Fruit fly (Drosophila melanogaster) whole organism, pupa: ENCODE data around the gene Oseg1.
A peak's percentile ranks its signal among the peaks of the same experiment; 100 is the strongest.

ENCODE experiments used
- CG10348 ChIP-seq: fragments of 200-800 bp; sonication (Bioruptor generic); IDR thresholded peaks from 2 replicates; pipeline ENCODE4 v1.3.6; 2022; ENCODE audit warnings: missing biosample characterization, missing genetic modification characterization
- CG12605 ChIP-seq: fragments of 200-800 bp; sonication (Bioruptor generic); IDR thresholded peaks from 2 replicates; pipeline ENCODE4 v1.3.6; 2022; ENCODE audit warnings: missing biosample characterization, missing genetic modification characterization
- CG13204 ChIP-seq: fragments of 200-800 bp; sonication (Bioruptor generic); optimal IDR thresholded peaks from 2 replicates; lab custom pipeline; 2018; ENCODE audit warnings: missing biosample characterization, mild to moderate bottlenecking, missing genetic modification characterization, moderate library complexity
- CG14655 ChIP-seq: fragments of 200-800 bp; sonication (Bioruptor generic); optimal IDR thresholded peaks from 3 replicates; lab custom pipeline; 2017; ENCODE audit warnings: mild to moderate bottlenecking, missing biosample characterization, missing genetic modification reagents, missing genetic modification characterization
- CG15710 ChIP-seq: fragments of 200-800 bp; sonication (Bioruptor generic); optimal IDR thresholded peaks from 2 replicates; lab custom pipeline; 2018; ENCODE audit warnings: missing biosample characterization, mild to moderate bottlenecking, missing genetic modification characterization, moderate library complexity
- CG17806 ChIP-seq: fragments of 200-800 bp; sonication (Bioruptor generic); optimal IDR thresholded peaks from 2 replicates; lab custom pipeline; 2018; ENCODE audit warnings: missing biosample characterization, mild to moderate bottlenecking, missing genetic modification characterization, moderate library complexity
- CG32121 ChIP-seq: fragments of 200-800 bp; sonication (Bioruptor generic); IDR thresholded peaks from 2 replicates; pipeline ENCODE4 v1.3.6; 2022; ENCODE audit warnings: missing biosample characterization, missing genetic modification characterization
- CG34367 ChIP-seq: fragments of 200-800 bp; sonication (Bioruptor generic); optimal IDR thresholded peaks from 2 replicates; lab custom pipeline; 2018; ENCODE audit warnings: missing biosample characterization, mild to moderate bottlenecking, missing genetic modification characterization
- CG4496 ChIP-seq: fragments of 200-800 bp; sonication (Bioruptor generic); IDR thresholded peaks from 3 replicates; pipeline ENCODE4 v1.3.6; 2022; ENCODE audit warnings: missing biosample characterization, missing genetic modification characterization
- CG8159 ChIP-seq: fragments of 200-800 bp; sonication (Bioruptor generic); optimal IDR thresholded peaks from 3 replicates; lab custom pipeline; 2018; ENCODE audit warnings: missing biosample characterization, mild to moderate bottlenecking, missing genetic modification characterization, moderate library complexity
- CG8301 ChIP-seq: fragments of 200-800 bp; sonication (Bioruptor generic); optimal IDR thresholded peaks from 2 replicates; lab custom pipeline; 2018; ENCODE audit warnings: missing biosample characterization, mild to moderate bottlenecking, missing genetic modification characterization
- CG9948 ChIP-seq: fragments of 200-800 bp; sonication (Bioruptor generic); optimal IDR thresholded peaks from 2 replicates; lab custom pipeline; 2018; ENCODE audit warnings: missing biosample characterization, mild to moderate bottlenecking, missing genetic modification characterization, moderate library complexity
- D1 ChIP-seq: fragments of 200-800 bp; sonication (Bioruptor generic); optimal IDR thresholded peaks from 2 replicates; lab custom pipeline; 2018; ENCODE audit warnings: missing biosample characterization, mild to moderate bottlenecking, missing genetic modification characterization, moderate library complexity
- EcR ChIP-seq: fragments of 200-800 bp; sonication (Bioruptor generic); optimal IDR thresholded peaks from 3 replicates; lab custom pipeline; 2019; ENCODE audit warnings: missing biosample characterization, missing genetic modification characterization, mild to moderate bottlenecking, moderate library complexity, missing genetic modification reagents
- Ets98B ChIP-seq: fragments of 200-800 bp; sonication (Bioruptor generic); IDR thresholded peaks from 2 replicates; pipeline ENCODE4 v1.3.6; 2022; ENCODE audit warnings: missing biosample characterization, missing genetic modification characterization
- Pif1A ChIP-seq: fragments of 200-800 bp; sonication (Bioruptor generic); optimal IDR thresholded peaks from 3 replicates; lab custom pipeline; 2016; ENCODE audit warnings: missing biosample characterization, missing genetic modification characterization
- Pif1B ChIP-seq: fragments of 200-800 bp; sonication (Bioruptor generic); optimal IDR thresholded peaks from 3 replicates; lab custom pipeline; 2016; ENCODE audit warnings: missing biosample characterization, missing genetic modification characterization
- Snoo ChIP-seq: fragments of 200-800 bp; sonication (Bioruptor generic); optimal IDR thresholded peaks from 3 replicates; lab custom pipeline; 2017; ENCODE audit warnings: missing biosample characterization, mild to moderate bottlenecking, missing genetic modification characterization, inconsistent platforms
- fd96Ca ChIP-seq: fragments of 200-800 bp; sonication (Bioruptor generic); IDR thresholded peaks from 3 replicates; pipeline ENCODE4 v1.3.6; 2022; ENCODE audit warnings: missing biosample characterization, missing genetic modification characterization
- gl ChIP-seq: fragments of 200-800 bp; sonication (Bioruptor generic); optimal IDR thresholded peaks from 2 replicates; lab custom pipeline; 2018; ENCODE audit warnings: missing biosample characterization, mild to moderate bottlenecking, missing genetic modification characterization
- rn ChIP-seq: fragments of 200-800 bp; sonication (Bioruptor generic); IDR thresholded peaks from 2 replicates; pipeline ENCODE4 v1.3.6; 2022; ENCODE audit warnings: missing biosample characterization, missing genetic modification characterization

Oseg1 gene

DNA sequence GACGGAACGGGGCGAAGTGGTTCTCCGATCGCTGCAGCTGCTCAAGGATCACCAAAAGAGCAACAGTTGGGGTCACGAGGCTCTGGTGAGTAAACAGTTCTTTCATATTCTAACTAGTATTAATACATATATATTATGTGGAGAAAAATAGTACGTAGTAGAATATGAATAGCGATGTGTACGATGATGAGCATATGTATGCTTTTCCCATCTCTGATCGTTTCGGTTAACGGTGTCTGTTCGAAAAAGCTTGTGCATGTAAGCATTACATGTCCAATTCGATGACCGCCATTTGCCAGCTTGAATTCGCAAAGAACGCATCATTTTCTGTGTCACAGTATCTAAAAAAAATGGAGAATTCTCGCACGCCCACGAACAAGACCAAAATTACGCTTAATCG lies at the start of gene Oseg1, which contains the start of gene mtrm:
Gene Oseg1, minus strand, starts transcription at position 101 of the 400 bp plus-strand sequence.
Gene mtrm, plus strand, starts transcription at position 288 of the 400 bp plus-strand sequence.
- no peak for TF ChIP-seq CG4496 (GFP tag; lab: Robert Waterston, UW)
- no peak for TF ChIP-seq CG32121 (GFP tag; lab: Robert Waterston, UW)
- no peak for TF ChIP-seq Snoo
- no peak for TF ChIP-seq CG9948
- no peak for TF ChIP-seq CG15710 (tag; lab: Kevin White, UChicago)
- no peak for TF ChIP-seq Ets98B (GFP tag; lab: Robert Waterston, UW)
- TF ChIP-seq gl (tag; lab: Kevin White, UChicago): no peak
- TF ChIP-seq CG8159 (tag; lab: Kevin White, UChicago): no peak
- TF ChIP-seq CG17806: no peak
- no peak for TF ChIP-seq CG10348 (GFP tag; lab: Robert Waterston, UW)

DNA sequence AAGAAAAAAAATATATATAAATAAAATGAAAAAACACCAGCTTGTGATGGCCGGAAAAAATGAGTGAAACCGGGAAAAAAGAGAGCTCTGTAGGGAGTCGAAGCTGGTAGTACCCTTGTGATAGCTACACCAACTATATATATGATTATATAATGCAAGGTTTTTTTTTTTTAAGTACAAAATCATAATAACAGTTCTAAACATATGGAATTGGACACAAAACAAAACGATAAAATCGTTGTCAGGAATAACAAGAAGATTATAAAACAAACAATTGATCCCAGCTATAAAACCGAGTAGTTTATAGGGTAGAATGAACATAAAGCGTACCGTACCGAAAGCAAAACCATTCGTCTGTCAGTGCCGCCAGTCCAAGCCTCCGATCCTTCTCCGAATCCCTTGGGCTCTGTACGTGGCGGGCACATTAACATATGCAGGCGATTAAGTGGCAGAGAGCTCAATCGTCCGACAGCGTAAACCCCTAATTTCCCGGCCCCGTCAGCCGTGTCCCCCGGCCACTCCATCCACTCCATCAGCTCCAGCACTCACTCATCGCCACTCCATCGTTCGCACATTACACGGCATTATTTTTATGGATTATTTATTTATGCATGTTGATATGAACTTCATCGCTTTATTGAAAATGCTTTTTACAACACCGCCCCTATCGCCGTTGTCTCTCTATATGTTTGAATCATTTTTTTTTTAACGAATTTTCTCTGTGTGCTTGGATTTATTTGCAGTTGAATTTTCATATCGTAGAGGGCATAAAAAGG lies 48.8 kb upstream of the Oseg1 start:
- TF ChIP-seq CG15710 (tag; lab: Kevin White, UChicago) (peak; percentile 47), Ets98B (GFP tag; lab: Robert Waterston, UW) (no peak), fd96Ca (GFP tag; lab: Robert Waterston, UW) (no peak), CG14655 (GFP tag; lab: Kevin White, UChicago) (no peak), CG12605 (GFP tag; lab: Robert Waterston, UW) (no peak), Pif1B (peak; percentile 53), gl (tag; lab: Kevin White, UChicago) (no peak), CG17806 (peak; percentile 35), CG8159 (tag; lab: Kevin White, UChicago) (peak; percentile 67), Snoo (no peak), CG9948 (peak; percentile 45), CG34367 (tag; lab: Kevin White, UChicago) (peak; percentile 6), EcR (GFP tag; lab: Kevin White, UChicago) (no peak)

DNA sequence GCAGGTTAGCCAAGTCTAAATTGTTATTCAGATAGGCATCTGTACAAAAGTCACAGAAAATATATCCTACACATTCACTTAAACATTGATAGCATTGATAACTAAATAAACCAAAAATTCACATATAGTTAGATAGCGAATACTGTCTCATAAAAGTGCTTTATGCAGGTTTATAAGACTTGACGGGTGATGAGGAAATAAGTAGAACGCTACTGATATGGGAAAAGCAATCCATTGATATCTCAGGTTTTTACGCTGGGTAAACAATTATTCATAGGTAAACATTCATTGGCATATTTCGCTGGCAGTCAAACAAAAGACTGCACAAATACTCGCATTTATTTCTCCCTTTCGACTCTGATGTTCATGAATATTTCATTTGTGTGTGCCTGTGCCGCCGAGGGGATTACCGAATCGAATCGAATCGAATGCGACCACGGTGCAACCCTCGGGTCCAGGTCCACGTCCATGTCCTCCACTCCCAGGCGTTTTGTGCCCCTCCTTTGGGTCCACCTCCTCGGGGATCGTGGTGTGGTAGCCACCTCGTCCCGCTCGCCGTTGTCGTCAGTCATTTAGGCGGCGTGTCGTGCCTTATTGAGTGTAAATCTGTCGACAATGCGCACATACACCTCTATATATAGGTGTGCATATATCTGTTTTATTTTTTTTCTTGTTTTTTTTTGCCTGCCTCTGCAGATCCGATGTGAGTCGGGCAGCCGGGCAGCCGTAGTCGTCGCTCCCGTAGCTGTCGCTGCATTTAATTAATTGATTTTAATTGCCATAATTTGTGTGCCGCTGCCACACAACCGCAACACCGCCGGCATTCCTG lies 47.6 kb upstream of the Oseg1 start:
- peak; percentile 33; the same call in 1 of the 2 replicates for TF ChIP-seq Ets98B (GFP tag; lab: Robert Waterston, UW)
- peak; percentile 41 for TF ChIP-seq Pif1A (GFP tag; lab: Kevin White, UChicago)
- TF ChIP-seq CG10348 (GFP tag; lab: Robert Waterston, UW): no peak
- TF ChIP-seq CG15710 (tag; lab: Kevin White, UChicago): peak; percentile 26
- TF ChIP-seq CG14655 (GFP tag; lab: Kevin White, UChicago): peak; percentile 40
- TF ChIP-seq CG12605 (GFP tag; lab: Robert Waterston, UW): no peak
- no peak for TF ChIP-seq rn
- peak; percentile 40; the same call in 1 of the 3 replicates for TF ChIP-seq CG4496 (GFP tag; lab: Robert Waterston, UW)
- TF ChIP-seq CG32121 (GFP tag; lab: Robert Waterston, UW): no peak
- TF ChIP-seq CG8159 (tag; lab: Kevin White, UChicago): peak; percentile 52
- peak; percentile 19 for TF ChIP-seq CG8301 (tag; lab: Kevin White, UChicago)
- no peak for TF ChIP-seq D1 (tag; lab: Kevin White, UChicago)
- peak; percentile 67 for TF ChIP-seq EcR (GFP tag; lab: Kevin White, UChicago)
- peak; percentile 11 for TF ChIP-seq CG34367 (tag; lab: Kevin White, UChicago)
- TF ChIP-seq Pif1B: no peak
- TF ChIP-seq gl (tag; lab: Kevin White, UChicago): no peak
- TF ChIP-seq CG13204: peak; percentile 79
- peak; percentile 8 for TF ChIP-seq Snoo
- peak; percentile 15 for TF ChIP-seq CG17806
- TF ChIP-seq fd96Ca (GFP tag; lab: Robert Waterston, UW): no peak; the same call in 2 of the 3 replicates
- TF ChIP-seq CG9948: peak; percentile 37
- TF ChIP-seq, all 21 proteins: peak for 13

DNA sequence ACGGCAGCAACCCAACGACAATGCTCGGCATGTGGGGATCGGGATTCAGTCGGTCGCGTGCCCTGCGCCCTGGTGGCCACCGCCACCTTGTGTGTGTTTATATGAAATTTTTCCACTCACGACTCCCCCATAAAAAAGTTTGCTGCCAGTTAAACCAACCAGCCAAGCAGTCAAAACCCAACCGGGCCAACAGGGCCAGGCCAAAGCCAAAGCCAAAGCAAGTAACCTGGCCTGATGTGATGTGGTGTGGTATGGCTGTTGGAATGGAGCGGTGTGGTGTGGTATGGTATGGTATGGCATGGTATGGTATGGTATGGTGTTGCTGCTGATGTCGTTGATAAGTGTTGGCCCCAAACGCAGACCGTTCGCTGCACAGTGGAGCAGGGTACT lies 47.0 kb upstream of the Oseg1 start:
- TF ChIP-seq CG10348 (GFP tag; lab: Robert Waterston, UW) (no peak), CG9948 (no peak), CG8159 (tag; lab: Kevin White, UChicago) (no peak), CG32121 (GFP tag; lab: Robert Waterston, UW) (no peak), D1 (tag; lab: Kevin White, UChicago) (no peak), Pif1B (no peak), CG14655 (GFP tag; lab: Kevin White, UChicago) (no peak), CG17806 (no peak), fd96Ca (GFP tag; lab: Robert Waterston, UW) (no peak), Ets98B (GFP tag; lab: Robert Waterston, UW) (peak; percentile 14; the same call in 1 of the 2 replicates), CG4496 (GFP tag; lab: Robert Waterston, UW) (no peak; the same call in 2 of the 3 replicates), EcR (GFP tag; lab: Kevin White, UChicago) (peak; percentile 42), CG13204 (peak; percentile 15)
